Worm (Caenorhabditis elegans): Measurements from ENCODE around the gene sra-35.

ce11 chrII:4510684-4511083 is 17.0 kb downstream of the sra-35 start:
- no peak for TF ChIP-seq dao-5 (tag; optimal IDR thresholded peaks at IDR 0.05)
- no peak for TF ChIP-seq W03F9.2 (tag; optimal IDR thresholded peaks at IDR 0.05)
- no peak for TF ChIP-seq him-1 (tag; optimal IDR thresholded peaks at IDR 0.05)

All from whole organism, L4/young adult.